Fruit fly (Drosophila melanogaster) whole organism, embryonic: ENCODE measurements around the gene CG4020.

ENCODE experiments used
- Atf-2 ChIP-seq: fragments of 200-800 bp; sonication (Bioruptor generic); optimal IDR thresholded peaks from 2 replicates; lab custom pipeline; 2016; ENCODE audit warnings: missing biosample characterization, missing genetic modification characterization
- BEAF-32 ChIP-seq: fragments of 200-800 bp; sonication (Bioruptor generic); optimal IDR thresholded peaks from 3 replicates; lab custom pipeline; 2017; ENCODE audit warnings: missing biosample characterization, missing genetic modification characterization, mild to moderate bottlenecking, moderate library complexity, missing genetic modification reagents
- C15 ChIP-seq: fragments of 200-800 bp; sonication (Bioruptor generic); IDR thresholded peaks from 3 replicates; pipeline ENCODE4 v1.3.6; 2022; ENCODE audit warnings: missing biosample characterization, missing genetic modification characterization
- CG10654 ChIP-seq: fragments of 200-800 bp; sonication (Bioruptor generic); optimal IDR thresholded peaks from 2 replicates; lab custom pipeline; 2016; ENCODE audit warnings: missing biosample characterization, missing genetic modification characterization
- CG12219 ChIP-seq: fragments of 200-800 bp; sonication (Bioruptor generic); optimal IDR thresholded peaks from 3 replicates; lab custom pipeline; 2018; ENCODE audit warnings: missing biosample characterization, mild to moderate bottlenecking, missing genetic modification characterization
- CG12236 ChIP-seq: fragments of 200-800 bp; sonication (Bioruptor generic); optimal IDR thresholded peaks from 2 replicates; lab custom pipeline; 2016; ENCODE audit warnings: missing biosample characterization, missing genetic modification characterization
- CG13287 ChIP-seq: fragments of 200-800 bp; sonication (Bioruptor generic); IDR thresholded peaks from 2 replicates; pipeline ENCODE4 v1.3.6; 2022; ENCODE audit warnings: missing biosample characterization, missing genetic modification characterization; ENCODE audit not compliant: partially characterized antibody
- CG13775 ChIP-seq: fragments of 200-800 bp; sonication (Bioruptor generic); optimal IDR thresholded peaks from 3 replicates; lab custom pipeline; 2017; ENCODE audit warnings: missing biosample characterization, mild to moderate bottlenecking, missing genetic modification characterization
- CG14050 ChIP-seq: fragments of 200-800 bp; sonication (Bioruptor generic); IDR thresholded peaks from 3 replicates; pipeline ENCODE4 v1.3.6; 2022; ENCODE audit warnings: missing biosample characterization, missing genetic modification characterization
- CG15601 ChIP-seq: fragments of 200-800 bp; sonication (Bioruptor generic); optimal IDR thresholded peaks from 3 replicates; lab custom pipeline; 2019; ENCODE audit warnings: missing biosample characterization, mild to moderate bottlenecking, missing genetic modification characterization, moderate library complexity
- CG16779 ChIP-seq: fragments of 200-800 bp; sonication (Bioruptor generic); IDR thresholded peaks from 2 replicates; pipeline ENCODE4 v1.3.6; 2022; ENCODE audit warnings: missing biosample characterization, missing genetic modification characterization
- CG17568 ChIP-seq: fragments of 200-800 bp; sonication (Bioruptor generic); optimal IDR thresholded peaks from 2 replicates; lab custom pipeline; 2018; ENCODE audit warnings: missing biosample characterization, mild to moderate bottlenecking, missing genetic modification characterization, moderate library complexity
- CG18011 ChIP-seq: fragments of 200-800 bp; sonication (Bioruptor generic); optimal IDR thresholded peaks from 2 replicates; lab custom pipeline; 2017; ENCODE audit warnings: missing biosample characterization, missing genetic modification characterization, mild to moderate bottlenecking, moderate library complexity, missing genotype
- CG2129 ChIP-seq: fragments of 200-800 bp; sonication (Bioruptor generic); IDR thresholded peaks from 2 replicates; pipeline ENCODE4 v1.3.6; 2022; ENCODE audit warnings: missing biosample characterization, missing genetic modification characterization; ENCODE audit not compliant: partially characterized antibody
- CG30431 ChIP-seq: fragments of 200-800 bp; sonication (Bioruptor generic); optimal IDR thresholded peaks from 2 replicates; lab custom pipeline; 2017; ENCODE audit warnings: missing biosample characterization, missing genetic modification characterization
- CG31441 ChIP-seq: fragments of 200-800 bp; sonication (Bioruptor generic); IDR thresholded peaks from 2 replicates; pipeline ENCODE4 v1.3.6; 2022; ENCODE audit warnings: missing biosample characterization, missing genetic modification characterization
- CG32532 ChIP-seq: fragments of 200-800 bp; sonication (Bioruptor generic); IDR thresholded peaks from 2 replicates; pipeline ENCODE4 v1.3.6; 2022; ENCODE audit warnings: missing biosample characterization, missing genetic modification characterization
- CG32772 ChIP-seq: fragments of 200-800 bp; sonication (Bioruptor generic); IDR thresholded peaks from 2 replicates; pipeline ENCODE4 v1.3.6; 2022; ENCODE audit warnings: missing biosample characterization, missing genetic modification characterization
- CG33213 ChIP-seq: fragments of 200-800 bp; sonication (Bioruptor generic); optimal IDR thresholded peaks from 3 replicates; lab custom pipeline; 2016; ENCODE audit warnings: missing biosample characterization, missing genetic modification characterization
- CG7963 ChIP-seq: fragments of 200-800 bp; sonication (Bioruptor generic); IDR thresholded peaks from 3 replicates; pipeline ENCODE4 v1.3.6; 2022; ENCODE audit warnings: missing biosample characterization, missing genetic modification characterization; ENCODE audit not compliant: partially characterized antibody
- CG9876 ChIP-seq: fragments of 200-800 bp; sonication (Bioruptor generic); optimal IDR thresholded peaks from 2 replicates; lab custom pipeline; 2016; ENCODE audit warnings: missing biosample characterization, missing genetic modification characterization
- CTCF ChIP-seq: fragments of 200-800 bp; sonication (Bioruptor generic); optimal IDR thresholded peaks from 2 replicates; lab custom pipeline; 2017; ENCODE audit warnings: missing biosample characterization, mild to moderate bottlenecking, missing genetic modification characterization, moderate library complexity
- CrebB ChIP-seq: fragments of 200-800 bp; sonication (Bioruptor generic); optimal IDR thresholded peaks from 3 replicates; lab custom pipeline; 2018; ENCODE audit warnings: missing biosample characterization, mild to moderate bottlenecking, missing genetic modification characterization
- Dp ChIP-seq: fragments of 200-800 bp; sonication (Bioruptor generic); optimal IDR thresholded peaks from 2 replicates; lab custom pipeline; 2018; ENCODE audit warnings: missing biosample characterization, mild to moderate bottlenecking, missing genetic modification characterization, moderate library complexity
- Fer2 ChIP-seq: fragments of 200-800 bp; sonication (Bioruptor generic); optimal IDR thresholded peaks from 2 replicates; lab custom pipeline; 2018; ENCODE audit warnings: missing biosample characterization, mild to moderate bottlenecking, missing genetic modification characterization, moderate library complexity
- Gug ChIP-seq: fragments of 200-800 bp; sonication (Bioruptor generic); IDR thresholded peaks from 4 replicates; pipeline ENCODE4 v1.3.6; 2022; ENCODE audit warnings: missing biosample characterization, missing genetic modification characterization
- HmgD ChIP-seq: fragments of 200-800 bp; sonication (Bioruptor generic); optimal IDR thresholded peaks from 3 replicates; lab custom pipeline; 2016; ENCODE audit warnings: missing biosample characterization, missing genetic modification characterization
- Jarid2 ChIP-seq: fragments of 200-800 bp; sonication (Bioruptor generic); optimal IDR thresholded peaks from 3 replicates; lab custom pipeline; 2017; ENCODE audit warnings: mild to moderate bottlenecking, missing biosample characterization, missing genetic modification reagents, missing genetic modification characterization
- Optix ChIP-seq: fragments of 200-800 bp; sonication (Bioruptor generic); IDR thresholded peaks from 3 replicates; pipeline ENCODE4 v1.3.6; 2022; ENCODE audit warnings: missing biosample characterization, missing genetic modification characterization
- Sry-δ ChIP-seq: fragments of 200-800 bp; sonication (Bioruptor generic); optimal IDR thresholded peaks from 2 replicates; lab custom pipeline; 2016; ENCODE audit warnings: missing biosample characterization, missing genetic modification characterization
- Tbp ChIP-seq: fragments of >200 bp; optimal IDR thresholded peaks from 2 replicates; lab custom pipeline; 2018; ENCODE audit warnings: missing biosample characterization, missing genetic modification characterization
- Xrp1 ChIP-seq: fragments of 200-800 bp; sonication (Bioruptor generic); IDR thresholded peaks from 2 replicates; pipeline ENCODE4 v1.3.6; 2022; ENCODE audit warnings: missing biosample characterization, missing genetic modification characterization
- az2 ChIP-seq: fragments of 200-800 bp; sonication (Bioruptor generic); optimal IDR thresholded peaks from 3 replicates; lab custom pipeline; 2016; ENCODE audit warnings: missing biosample characterization, missing genetic modification characterization
- bsh ChIP-seq, 2 experiments: fragments of 200-800 bp; sonication (Bioruptor generic); optimal IDR thresholded peaks; 2 replicates each; lab custom pipeline; 2017 to 2018; ENCODE audit warnings: mild to moderate bottlenecking in 2 of 2, missing biosample characterization in 2 of 2, missing genetic modification characterization in 2 of 2, moderate library complexity in 1 of 2
- dmrt99B ChIP-seq: fragments of 200-800 bp; sonication (Bioruptor generic); optimal IDR thresholded peaks from 2 replicates; lab custom pipeline; 2018; ENCODE audit warnings: missing biosample characterization, mild to moderate bottlenecking, missing genetic modification characterization, moderate library complexity
- dysf ChIP-seq: fragments of 200-800 bp; sonication (Bioruptor generic); IDR thresholded peaks from 3 replicates; pipeline ENCODE4 v1.3.6; 2022; ENCODE audit warnings: missing biosample characterization, missing genetic modification characterization
- grau ChIP-seq: fragments of 200-800 bp; optimal IDR thresholded peaks from 3 replicates; lab custom pipeline; 2019; ENCODE audit warnings: missing biosample characterization, mild to moderate bottlenecking, missing genetic modification characterization, moderate library complexity
- gro ChIP-seq: fragments of 200-800 bp; sonication (Bioruptor generic); optimal IDR thresholded peaks from 2 replicates; lab custom pipeline; 2016; ENCODE audit warnings: missing biosample characterization, missing genetic modification characterization
- ind ChIP-seq: fragments of 200-800 bp; sonication (Bioruptor generic); optimal IDR thresholded peaks from 3 replicates; lab custom pipeline; 2016; ENCODE audit warnings: missing biosample characterization, missing genetic modification characterization
- kay ChIP-seq: fragments of 200-800 bp; sonication (Bioruptor generic); optimal IDR thresholded peaks from 2 replicates; lab custom pipeline; 2016; ENCODE audit warnings: missing biosample characterization, missing genetic modification characterization
- lab ChIP-seq: fragments of 200-800 bp; sonication (Bioruptor generic); optimal IDR thresholded peaks from 3 replicates; lab custom pipeline; 2017; ENCODE audit warnings: missing biosample characterization, missing genetic modification characterization, mild to moderate bottlenecking, moderate library complexity, missing genetic modification reagents
- nom ChIP-seq: fragments of 200-800 bp; sonication (Bioruptor generic); optimal IDR thresholded peaks from 2 replicates; lab custom pipeline; 2017; ENCODE audit warnings: missing biosample characterization, missing genetic modification characterization, mild to moderate bottlenecking, moderate library complexity, missing genetic modification reagents
- onecut ChIP-seq: fragments of 200-800 bp; sonication (Bioruptor generic); IDR thresholded peaks from 2 replicates; pipeline ENCODE4 v1.3.6; 2022; ENCODE audit warnings: missing biosample characterization, missing genetic modification characterization
- pan ChIP-seq, 4 experiments: fragments of >200 bp in 3 of 4; fragments of 200-800 bp in 1 of 4; sonication (Bioruptor generic) in 1 of 4; optimal IDR thresholded peaks in 3 of 4; IDR thresholded peaks in 1 of 4; 2 replicates each; pipeline versions ENCODE4 v1.3.6 to Lab custom; 2017 to 2022; ENCODE audit warnings: missing biosample characterization in 2 of 4, missing genetic modification characterization in 2 of 4, mixed read lengths in 1 of 4
- schlank ChIP-seq: fragments of 200-800 bp; sonication (Bioruptor generic); optimal IDR thresholded peaks from 2 replicates; lab custom pipeline; 2018; ENCODE audit warnings: missing biosample characterization, mild to moderate bottlenecking, missing genetic modification characterization
- stwl ChIP-seq: fragments of 200-800 bp; sonication (Bioruptor generic); optimal IDR thresholded peaks from 3 replicates; lab custom pipeline; 2018; ENCODE audit warnings: missing biosample characterization, mild to moderate bottlenecking, missing genetic modification characterization, moderate library complexity
- tin ChIP-seq: fragments of 200-800 bp; sonication (Bioruptor generic); optimal IDR thresholded peaks from 3 replicates; lab custom pipeline; 2016; ENCODE audit warnings: missing biosample characterization, missing genetic modification characterization
- trem ChIP-seq: fragments of 200-800 bp; optimal IDR thresholded peaks from 3 replicates; lab custom pipeline; 2019; ENCODE audit warnings: missing biosample characterization, mild to moderate bottlenecking, missing genetic modification characterization, moderate library complexity
- tup ChIP-seq: fragments of 200-800 bp; sonication (Bioruptor generic); optimal IDR thresholded peaks from 2 replicates; lab custom pipeline; 2016; ENCODE audit warnings: missing biosample characterization, mild to moderate bottlenecking, missing genetic modification characterization, moderate library complexity
- zen ChIP-seq: fragments of 200-800 bp; sonication (Bioruptor generic); optimal IDR thresholded peaks from 3 replicates; lab custom pipeline; 2018; ENCODE audit warnings: missing biosample characterization, mild to moderate bottlenecking, missing genetic modification characterization, moderate library complexity

CG4020 gene

dm6 chrX:5883394-5883793 is 22.2 kb upstream of the CG4020 start (continued):
- no peak for TF ChIP-seq schlank
- TF ChIP-seq nom (GFP tag; lab: Kevin White, UChicago): no peak
- no peak for TF ChIP-seq Jarid2
- no peak for TF ChIP-seq tup (GFP tag; lab: Kevin White, UChicago)
- TF ChIP-seq CG32532 (GFP tag; lab: Robert Waterston, UW): peak; percentile 71
- peak; percentile 8 for TF ChIP-seq CG17568 (GFP tag; lab: Kevin White, UChicago)
- TF ChIP-seq Dp (GFP tag; lab: Kevin White, UChicago): peak; percentile 84
- TF ChIP-seq gro: peak; percentile 19
- no peak for TF ChIP-seq Xrp1 (GFP tag; lab: Robert Waterston, UW)
- peak; percentile 29; the same call in 1 of the 4 replicates for TF ChIP-seq Gug
- peak; percentile 47 for TF ChIP-seq CG33213 (GFP tag; lab: Kevin White, UChicago)
- TF ChIP-seq onecut: peak; percentile 30; the same call in 1 of the 2 replicates
- peak; percentile 20; the same call in 1 of the 2 replicates for TF ChIP-seq CG13287 (GFP tag; lab: Robert Waterston, UW)
- peak; percentile 99 for TF ChIP-seq CTCF (GFP tag; lab: Kevin White, UChicago)
- no peak for TF ChIP-seq CrebB
- TF ChIP-seq CG15601 (tag; lab: Kevin White, UChicago): no peak
- TF ChIP-seq Atf-2 (GFP tag; lab: Kevin White, UChicago): no peak
- TF ChIP-seq az2 (GFP tag; lab: Kevin White, UChicago): peak; percentile 11
- TF ChIP-seq CG32772 (GFP tag; lab: Robert Waterston, UW): no peak
- no peak for TF ChIP-seq Tbp (GFP tag; lab: Kevin White, UChicago)
- TF ChIP-seq CG12236 (GFP tag; lab: Kevin White, UChicago): no peak
- no peak for TF ChIP-seq CG14050 (GFP tag; lab: Robert Waterston, UW)
- TF ChIP-seq ind: peak; percentile 12
- TF ChIP-seq CG2129 (GFP tag; lab: Robert Waterston, UW): no peak
- TF ChIP-seq stwl (tag; lab: Kevin White, UChicago): peak; percentile 61
- peak; percentile 38 for TF ChIP-seq Sry-δ (GFP tag; lab: Kevin White, UChicago)
- no peak for TF ChIP-seq CG31441 (GFP tag; lab: Robert Waterston, UW)
- TF ChIP-seq dmrt99B: peak; percentile 23
- TF ChIP-seq kay: no peak
- TF ChIP-seq CG16779 (GFP tag; lab: Robert Waterston, UW): peak; percentile 45; the same call in 1 of the 2 replicates
- TF ChIP-seq bsh (GFP tag; optimal IDR thresholded peaks at IDR 0.05; lab: Kevin White, UChicago): peak in 1 of 2 experiments; percentile 25
- TF ChIP-seq CG12219: no peak
- peak; percentile 73 for TF ChIP-seq HmgD (GFP tag; lab: Kevin White, UChicago)
- peak; percentile 40; the same call in 2 of the 3 replicates for TF ChIP-seq dysf (GFP tag; lab: Robert Waterston, UW)
- TF ChIP-seq lab: peak; percentile 34
- no peak for TF ChIP-seq CG18011 (GFP tag; lab: Kevin White, UChicago)
- peak; percentile 66 for TF ChIP-seq trem (tag; lab: Kevin White, UChicago)
- no peak for TF ChIP-seq CG30431 (GFP tag; lab: Kevin White, UChicago)
- TF ChIP-seq zen (tag; lab: Kevin White, UChicago): peak; percentile 65
- no peak for TF ChIP-seq CG13775
- no peak for TF ChIP-seq Optix (GFP tag; lab: Robert Waterston, UW)
- no peak for TF ChIP-seq Fer2 (tag; lab: Kevin White, UChicago)
- peak; percentile 58 for TF ChIP-seq grau (tag; lab: Kevin White, UChicago)
- peak; percentile 0 for TF ChIP-seq CG9876
- TF ChIP-seq CG10654 (GFP tag; lab: Kevin White, UChicago): peak; percentile 14
- peak; percentile 56 for TF ChIP-seq tin (GFP tag; lab: Kevin White, UChicago)
- no peak for TF ChIP-seq C15 (GFP tag; lab: Robert Waterston, UW)
- TF ChIP-seq BEAF-32 (GFP tag; lab: Kevin White, UChicago): peak; percentile 24
- no peak for TF ChIP-seq pan (optimal IDR thresholded peaks at IDR 0.05; lab: Kevin White, UChicago)
- peak in 1 of 2 experiments; percentile 42 for TF ChIP-seq pan (GFP tag; optimal IDR thresholded peaks at IDR 0.05 in 1 of 2, IDR thresholded peaks at IDR 0.05 in 1 of 2)
- TF ChIP-seq CG7963 (GFP tag; lab: Robert Waterston, UW): 0 out of 3 replicates have a peak, but pooled peaks have one; percentile 25
